Worm (Caenorhabditis elegans) whole organism, L4 larva: ENCODE results near the gene F08D12.3.

ENCODE experiments used
- F10B5.3 ChIP-seq: sonication (generic microtip); optimal IDR thresholded peaks from 2 replicates; lab custom pipeline; 2016; ENCODE audit warnings: mild to moderate bottlenecking, missing genetic modification characterization, missing compliant biosample characterization
- F37D6.2 ChIP-seq: sonication (generic microtip); optimal IDR thresholded peaks from 2 replicates; lab custom pipeline; 2016; ENCODE audit warnings: mild to moderate bottlenecking, missing genetic modification characterization, missing compliant biosample characterization
- R02D3.7 ChIP-seq: fragments of 150-350 bp; sonication (generic microtip); optimal IDR thresholded peaks from 3 replicates; lab custom pipeline; 2014; ENCODE audit warnings: missing biosample characterization, missing genetic modification characterization
- T20F7.1 ChIP-seq: fragments of 200-800 bp; sonication (Bioruptor generic); optimal IDR thresholded peaks from 2 replicates; lab custom pipeline; 2018; ENCODE audit warnings: mild to moderate bottlenecking, missing genetic modification characterization, missing compliant biosample characterization
- Y75B8A.6 ChIP-seq: fragments of 200-800 bp; sonication (Bioruptor generic); IDR thresholded peaks from 2 replicates; pipeline ENCODE4 v1.3.6; 2022; ENCODE audit warnings: missing genetic modification reagents, missing genetic modification characterization, missing compliant biosample characterization
- aha-1 ChIP-seq: fragments of 150-350 bp; peaks from one replicate; lab custom pipeline; 2014; ENCODE audit warnings: missing biosample characterization, missing genetic modification characterization
- aly-2 ChIP-seq: sonication (generic microtip); optimal IDR thresholded peaks from 2 replicates; lab custom pipeline; 2018; ENCODE audit warnings: missing biosample characterization, missing genetic modification characterization
- ama-1 ChIP-seq: fragments of 150-350 bp; optimal IDR thresholded peaks from 2 replicates; lab custom pipeline; 2014; ENCODE audit warnings: inconsistent platforms, mixed read lengths
- ceh-28 ChIP-seq: fragments of 150-350 bp; optimal IDR thresholded peaks from 2 replicates; lab custom pipeline; 2014; ENCODE audit warnings: missing biosample characterization, missing genetic modification reagents, missing genetic modification characterization
- cey-2 ChIP-seq: sonication (generic microtip); optimal IDR thresholded peaks from 3 replicates; lab custom pipeline; 2017; ENCODE audit warnings: missing genetic modification characterization, mild to moderate bottlenecking, missing compliant biosample characterization, antibody characterized with exemption, borderline replicate concordance; ENCODE audit not compliant: insufficient read depth
- ctbp-1 ChIP-seq: fragments of 200-800 bp; sonication (Bioruptor generic); IDR thresholded peaks from 2 replicates; pipeline ENCODE4 v1.3.6; 2022; ENCODE audit warnings: missing genetic modification reagents, missing genetic modification characterization, missing compliant biosample characterization
- daf-19 ChIP-seq: fragments of 200-800 bp; sonication (Bioruptor generic); conservative IDR thresholded peaks from 2 replicates; pipeline ENCODE4 v1.3.6; 2022; ENCODE audit warnings: missing genetic modification characterization, missing compliant biosample characterization
- dpl-1 ChIP-seq: fragments of 150-350 bp; optimal IDR thresholded peaks from 2 replicates; lab custom pipeline; 2014; ENCODE audit warnings: missing biosample characterization, missing genetic modification reagents, missing genetic modification characterization
- duxl-1 ChIP-seq: sonication (generic microtip); optimal IDR thresholded peaks from 2 replicates; lab custom pipeline; 2016; ENCODE audit warnings: mild to moderate bottlenecking, missing genetic modification characterization, moderate library complexity, missing compliant biosample characterization; ENCODE audit not compliant: poor library complexity
- egl-43 ChIP-seq: fragments of 200-800 bp; sonication (Bioruptor generic); IDR thresholded peaks from 2 replicates; pipeline ENCODE4 v1.3.6; 2022; ENCODE audit warnings: missing genetic modification reagents, missing genetic modification characterization, missing compliant biosample characterization
- fkh-10 ChIP-seq: fragments of 150-350 bp; optimal IDR thresholded peaks from 2 replicates; lab custom pipeline; 2014; ENCODE audit warnings: missing biosample characterization, missing genetic modification reagents, missing genetic modification characterization
- hif-1 ChIP-seq, 2 experiments: sonication (generic microtip); optimal IDR thresholded peaks; 2 replicates each; lab custom pipeline; 2016 to 2017; ENCODE audit warnings: missing compliant biosample characterization in 2 of 2, missing genetic modification characterization in 2 of 2, missing genetic modification reagents in 2 of 2, missing genotype in 2 of 2, mild to moderate bottlenecking in 1 of 2
- hmg-1.1 ChIP-seq: fragments of 200-800 bp; sonication (Bioruptor generic); IDR thresholded peaks from 2 replicates; pipeline ENCODE4 v1.3.6; 2022; ENCODE audit warnings: missing genetic modification reagents, missing genetic modification characterization, missing compliant biosample characterization
- jun-1 ChIP-seq: fragments of 150-350 bp; optimal IDR thresholded peaks from 2 replicates; lab custom pipeline; 2014; ENCODE audit warnings: missing biosample characterization, missing genetic modification reagents, missing genetic modification characterization
- lin-1 ChIP-seq: fragments of 200-800 bp; sonication (Bioruptor generic); IDR thresholded peaks from 2 replicates; pipeline ENCODE4 v1.3.6; 2022; ENCODE audit warnings: missing genetic modification reagents, missing genetic modification characterization, missing compliant biosample characterization
- lin-15B ChIP-seq: fragments of 150-350 bp; sonication (generic microtip); optimal IDR thresholded peaks from 3 replicates; lab custom pipeline; 2014; ENCODE audit warnings: missing biosample characterization, missing genetic modification characterization
- lin-29 ChIP-seq: fragments of 200-800 bp; sonication (Bioruptor generic); IDR thresholded peaks from 2 replicates; pipeline ENCODE4 v1.3.6; 2022; ENCODE audit warnings: missing genetic modification reagents, missing genetic modification characterization, missing compliant biosample characterization
- lin-38 ChIP-seq: fragments of 200-800 bp; sonication (Bioruptor generic); IDR thresholded peaks from 2 replicates; pipeline ENCODE4 v1.3.6; 2022; ENCODE audit warnings: missing genetic modification reagents, missing genetic modification characterization, missing compliant biosample characterization
- lin-39 ChIP-seq: fragments of 150-350 bp; optimal IDR thresholded peaks from 2 replicates; lab custom pipeline; 2014; ENCODE audit warnings: missing biosample characterization, missing genetic modification reagents, missing genetic modification characterization
- lsy-2 ChIP-seq, 2 experiments: fragments of 150-350 bp in 1 of 2; sonication (generic microtip) in 1 of 2; optimal IDR thresholded peaks; 2 replicates each; lab custom pipeline; 2014 to 2017; ENCODE audit warnings: missing biosample characterization in 2 of 2, missing genetic modification characterization in 2 of 2
- mdl-1 ChIP-seq, 2 experiments: fragments of 150-350 bp in 1 of 2; sonication (generic microtip) in 1 of 2; optimal IDR thresholded peaks; 2 replicates each; lab custom pipeline; 2014 to 2017; ENCODE audit warnings: missing biosample characterization in 2 of 2, missing genetic modification characterization in 2 of 2
- mep-1 ChIP-seq: fragments of 150-350 bp; sonication (generic microtip); optimal IDR thresholded peaks from 3 replicates; lab custom pipeline; 2014; ENCODE audit warnings: missing biosample characterization, missing genetic modification characterization
- nhr-102 ChIP-seq: sonication (generic microtip); optimal IDR thresholded peaks from 2 replicates; lab custom pipeline; 2016; ENCODE audit warnings: mild to moderate bottlenecking, missing genetic modification characterization, moderate library complexity, missing compliant biosample characterization
- nhr-11 ChIP-seq: fragments of 150-350 bp; optimal IDR thresholded peaks from 2 replicates; lab custom pipeline; 2014; ENCODE audit warnings: missing biosample characterization, missing genetic modification characterization
- nhr-111 ChIP-seq: fragments of 200-800 bp; sonication (Bioruptor generic); optimal IDR thresholded peaks from 2 replicates; lab custom pipeline; 2018; ENCODE audit warnings: mild to moderate bottlenecking, missing genetic modification characterization, missing compliant biosample characterization
- nhr-237 ChIP-seq: sonication (generic microtip); optimal IDR thresholded peaks from 2 replicates; lab custom pipeline; 2017; ENCODE audit warnings: missing biosample characterization, missing genetic modification characterization
- nhr-25 ChIP-seq: sonication (generic microtip); optimal IDR thresholded peaks from 2 replicates; lab custom pipeline; 2017; ENCODE audit warnings: missing genetic modification characterization, mild to moderate bottlenecking, missing compliant biosample characterization, antibody characterized with exemption, moderate library complexity, borderline replicate concordance; ENCODE audit not compliant: insufficient read depth
- nhr-28 ChIP-seq: fragments of 150-350 bp; optimal IDR thresholded peaks from 2 replicates; lab custom pipeline; 2014; ENCODE audit warnings: missing biosample characterization, missing genetic modification characterization
- nhr-41 ChIP-seq: fragments of 200-800 bp; sonication (Bioruptor generic); IDR thresholded peaks from 2 replicates; pipeline ENCODE4 v1.3.6; 2022; ENCODE audit warnings: missing genetic modification reagents, missing genetic modification characterization, missing compliant biosample characterization
- nhr-42 ChIP-seq: fragments of 200-800 bp; sonication (Bioruptor generic); IDR thresholded peaks from 2 replicates; pipeline ENCODE4 v1.3.6; 2022; ENCODE audit warnings: missing genetic modification characterization, missing compliant biosample characterization
- nhr-6 ChIP-seq: fragments of 150-350 bp; optimal IDR thresholded peaks from 2 replicates; lab custom pipeline; 2014; ENCODE audit warnings: missing biosample characterization, missing genetic modification characterization
- pqm-1 ChIP-seq: sonication (generic microtip); optimal IDR thresholded peaks from 2 replicates; lab custom pipeline; 2017; ENCODE audit warnings: missing biosample characterization, missing genetic modification characterization
- rbr-2 ChIP-seq: sonication (generic microtip); optimal IDR thresholded peaks from 2 replicates; lab custom pipeline; 2016; ENCODE audit warnings: missing genotype, missing genetic modification characterization, missing compliant biosample characterization
- saeg-2 ChIP-seq: fragments of 200-800 bp; sonication (Bioruptor generic); IDR thresholded peaks from 2 replicates; pipeline ENCODE4 v1.3.6; 2022; ENCODE audit warnings: missing genetic modification reagents, missing genetic modification characterization, missing compliant biosample characterization
- set-16 ChIP-seq: fragments of 200-800 bp; sonication (Bioruptor generic); IDR thresholded peaks from 2 replicates; pipeline ENCODE4 v1.3.6; 2022; ENCODE audit warnings: missing genetic modification reagents, missing genetic modification characterization, missing compliant biosample characterization
- snpc-1.2 ChIP-seq: fragments of 200-800 bp; sonication (Bioruptor generic); IDR thresholded peaks from 2 replicates; pipeline ENCODE4 v1.3.6; 2022; ENCODE audit warnings: missing genetic modification reagents, missing genetic modification characterization, missing compliant biosample characterization
- snpc-4 ChIP-seq: fragments of 150-350 bp; optimal IDR thresholded peaks from 2 replicates; lab custom pipeline; 2014; ENCODE audit warnings: missing biosample characterization, missing genetic modification characterization
- unc-62 ChIP-seq, 3 experiments: fragments of 150-350 bp in 1 of 3; sonication (generic microtip); optimal IDR thresholded peaks in 2 of 3; peaks in 1 of 3; 1 replicate in 1 of 3; 2 replicates in 2 of 3; lab custom pipeline; 2014 to 2017; ENCODE audit warnings: missing biosample characterization in 3 of 3, missing genetic modification characterization in 3 of 3, missing genetic modification reagents in 3 of 3, missing genotype in 1 of 3
- zfp-2 ChIP-seq: sonication (generic microtip); optimal IDR thresholded peaks from 2 replicates; lab custom pipeline; 2016; ENCODE audit warnings: mild to moderate bottlenecking, missing genetic modification characterization, missing compliant biosample characterization
- zip-11 ChIP-seq: fragments of 200-800 bp; sonication (Bioruptor generic); IDR thresholded peaks from 2 replicates; pipeline ENCODE4 v1.3.6; 2022; ENCODE audit warnings: missing genetic modification characterization, missing compliant biosample characterization

F08D12.3 gene

DNA sequence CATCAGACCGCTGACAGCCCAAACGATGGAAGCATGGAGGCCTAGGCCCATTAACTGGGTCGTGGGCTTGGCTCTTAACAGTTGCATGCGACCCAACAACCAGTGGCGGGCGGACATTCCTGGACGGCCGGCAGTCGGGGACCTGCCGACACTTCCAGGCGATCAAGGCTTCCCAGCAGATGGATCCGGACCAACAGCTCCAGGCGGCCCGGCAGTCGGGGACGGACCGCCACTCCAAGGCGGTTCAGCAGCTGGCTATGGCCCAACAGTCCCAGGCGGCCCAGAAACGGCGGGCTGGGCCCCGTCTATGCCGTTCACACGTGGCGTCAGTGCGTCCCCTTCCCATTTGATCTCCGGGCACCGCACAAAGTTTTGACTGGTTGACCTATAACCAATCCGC, 37.9 kb upstream of the F08D12.3 start:
- TF ChIP-seq aha-1, result peak; percentile 16
- 0 out of 2 replicates have a peak, but pooled peaks have one; percentile 24 for TF ChIP-seq saeg-2
- TF ChIP-seq nhr-42, result no peak
- TF ChIP-seq lin-1 (GFP tag; lab: Robert Waterston, UW), result no peak
- TF ChIP-seq unc-62 (GFP tag; optimal IDR thresholded peaks at IDR 0.05 in 1 of 2; lab: Kevin White, UChicago), result no peak
- no peak for TF ChIP-seq unc-62 (tag; optimal IDR thresholded peaks at IDR 0.05; lab: Kevin White, UChicago)
- TF ChIP-seq nhr-28 (tag; lab: Kevin White, UChicago), result no peak
- no peak for TF ChIP-seq pqm-1 (tag; lab: Kevin White, UChicago)
- TF ChIP-seq nhr-6 (tag; lab: Kevin White, UChicago), result no peak
- no peak for TF ChIP-seq aly-2 (tag; lab: Kevin White, UChicago)
- TF ChIP-seq cey-2 (tag; lab: Kevin White, UChicago), result no peak
- no peak for TF ChIP-seq lin-29 (GFP tag; lab: Robert Waterston, UW)
- no peak for TF ChIP-seq snpc-1.2 (GFP tag; lab: Robert Waterston, UW)
- TF ChIP-seq daf-19 (GFP tag; lab: Robert Waterston, UW), result no peak
- TF ChIP-seq F10B5.3 (tag; lab: Kevin White, UChicago), result no peak
- TF ChIP-seq lin-15B, result no peak
- no peak for TF ChIP-seq lin-38 (GFP tag; lab: Robert Waterston, UW)
- TF ChIP-seq set-16 (GFP tag; lab: Robert Waterston, UW), result peak; percentile 96
- TF ChIP-seq ctbp-1, result no peak
- TF ChIP-seq nhr-102 (tag; lab: Kevin White, UChicago), result no peak

DNA sequence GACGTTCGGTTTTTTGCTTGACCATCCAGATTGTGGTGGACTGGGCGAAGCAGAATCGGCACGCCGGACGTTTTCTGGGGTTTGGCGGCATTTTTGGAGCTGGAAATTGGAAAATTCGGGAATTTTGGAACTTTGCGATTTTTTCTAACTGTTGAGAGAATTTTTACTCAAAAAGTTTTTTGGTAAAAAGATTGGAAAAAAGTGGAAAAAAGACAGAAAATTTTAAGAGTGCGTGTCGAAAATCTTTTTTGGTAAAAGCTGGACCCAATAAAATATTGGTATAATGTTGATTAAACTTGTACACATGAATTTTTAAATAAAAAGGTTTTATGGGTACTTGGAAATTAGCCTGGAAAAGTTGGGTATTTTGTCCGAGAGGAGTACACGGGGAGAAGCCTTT, 37.1 kb upstream of the F08D12.3 start, which contains the start of gene T05A8.7:
Gene T05A8.7 (minus strand): TSS at position 101 of the 400 bp plus-strand sequence.
- TF ChIP-seq unc-62 (GFP tag; optimal IDR thresholded peaks at IDR 0.05 in 1 of 2; lab: Kevin White, UChicago) (peak in 1 of 2 experiments; percentile 51), unc-62 (tag; optimal IDR thresholded peaks at IDR 0.05; lab: Kevin White, UChicago) (no peak), nhr-111 (no peak)

DNA sequence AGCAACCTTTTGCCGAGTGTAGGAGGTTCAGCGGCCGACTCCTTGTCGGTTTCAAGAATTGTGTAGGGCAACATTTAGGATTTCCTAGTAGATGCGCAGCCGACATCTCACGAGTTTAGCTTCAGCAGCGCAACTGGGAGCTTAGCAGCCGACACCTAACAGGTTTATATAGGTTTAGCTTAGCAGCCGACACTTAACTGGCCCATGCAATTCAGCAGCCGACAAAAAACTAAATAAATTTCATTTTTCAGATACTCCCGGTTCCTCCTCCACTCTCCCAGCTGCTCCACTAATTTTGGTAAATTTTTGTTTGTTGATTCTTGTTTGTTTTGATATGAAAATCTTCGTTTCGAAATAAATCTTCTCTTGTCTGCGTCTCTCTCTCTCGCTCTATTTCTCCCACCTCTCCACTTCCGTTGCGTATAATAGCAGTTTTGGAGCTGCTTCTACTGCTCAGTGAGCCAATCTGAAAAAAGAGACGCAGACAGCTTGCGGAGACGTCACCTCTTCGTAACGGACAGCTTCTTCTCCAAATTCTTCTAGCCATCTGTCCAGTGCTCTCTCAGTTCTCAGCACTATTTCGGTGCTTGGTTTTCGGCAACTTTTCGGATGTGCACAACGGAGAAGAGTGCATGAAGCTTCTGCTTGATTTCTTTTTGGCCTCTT, 31.3 kb upstream of the F08D12.3 start:
- peak; percentile 33; the same call in 1 of the 2 replicates for TF ChIP-seq egl-43 (GFP tag; lab: Robert Waterston, UW)
- TF ChIP-seq daf-19 (GFP tag; lab: Robert Waterston, UW), result no peak
- peak in 1 of 2 experiments; percentile 58 for TF ChIP-seq lsy-2 (tag; optimal IDR thresholded peaks at IDR 0.05; lab: Kevin White, UChicago)
- no peak for TF ChIP-seq pqm-1 (tag; lab: Kevin White, UChicago)
- TF ChIP-seq dpl-1, result peak; percentile 5
- TF ChIP-seq ama-1 (lab: Kevin White, UChicago), result no peak
- no peak for TF ChIP-seq F10B5.3 (tag; lab: Kevin White, UChicago)
- TF ChIP-seq hmg-1.1 (GFP tag; lab: Robert Waterston, UW), result peak; percentile 55; the same call in 1 of the 2 replicates
- TF ChIP-seq ctbp-1, result peak; percentile 60; the same call in 1 of the 2 replicates
- TF ChIP-seq mdl-1 (tag; optimal IDR thresholded peaks at IDR 0.05; lab: Kevin White, UChicago), result peak in 1 of 2 experiments; percentile 14
- no peak for TF ChIP-seq R02D3.7 (tag; lab: Kevin White, UChicago)
- no peak for TF ChIP-seq nhr-237 (tag; lab: Kevin White, UChicago)
- TF ChIP-seq fkh-10 (GFP tag; lab: Kevin White, UChicago), result peak; percentile 75
- no peak for TF ChIP-seq mep-1 (tag; lab: Kevin White, UChicago)
- no peak for TF ChIP-seq jun-1 (tag; lab: Kevin White, UChicago)
- no peak for TF ChIP-seq duxl-1 (tag; lab: Kevin White, UChicago)
- peak; percentile 47 for TF ChIP-seq nhr-11 (tag; lab: Kevin White, UChicago)
- TF ChIP-seq zfp-2 (tag; lab: Kevin White, UChicago), result no peak
- TF ChIP-seq T20F7.1 (GFP tag; lab: Kevin White, UChicago), result no peak
- TF ChIP-seq unc-62 (GFP tag; optimal IDR thresholded peaks at IDR 0.05 in 1 of 2; lab: Kevin White, UChicago), result peak in 1 of 2 experiments; percentile 99
- TF ChIP-seq unc-62 (tag; optimal IDR thresholded peaks at IDR 0.05; lab: Kevin White, UChicago), result no peak
- no peak for TF ChIP-seq ceh-28 (tag; lab: Kevin White, UChicago)
- no peak for TF ChIP-seq lin-39
- no peak for TF ChIP-seq set-16 (GFP tag; lab: Robert Waterston, UW)
- no peak for TF ChIP-seq nhr-41 (GFP tag; lab: Robert Waterston, UW)
- TF ChIP-seq hif-1 (tag; optimal IDR thresholded peaks at IDR 0.05; lab: Kevin White, UChicago), result peak in 1 of 2 experiments; percentile 33
- peak; percentile 67 for TF ChIP-seq F37D6.2 (tag; lab: Kevin White, UChicago)
- TF ChIP-seq zip-11, result no peak
- TF ChIP-seq Y75B8A.6, result no peak
- no peak for TF ChIP-seq snpc-4 (tag; lab: Kevin White, UChicago)
- TF ChIP-seq nhr-25 (tag; lab: Kevin White, UChicago), result no peak
- TF ChIP-seq rbr-2, result peak; percentile 73
